Worm (Caenorhabditis elegans) whole organism, L2 larva: ENCODE data around the gene sra-4.

Experiments used
- C34F6.9 ChIP-seq: fragments of 150-350 bp; optimal IDR thresholded peaks from 2 replicates; lab custom pipeline; 2014; ENCODE audit warnings: missing biosample characterization, missing genetic modification characterization
- R02D3.7 ChIP-seq: fragments of 150-350 bp; optimal IDR thresholded peaks from 2 replicates; lab custom pipeline; 2014; ENCODE audit warnings: missing biosample characterization, missing genetic modification characterization
- Y55F3AM.14 ChIP-seq: fragments of 200-800 bp; sonication (Bioruptor generic); optimal IDR thresholded peaks from 2 replicates; lab custom pipeline; 2018; ENCODE audit warnings: mild to moderate bottlenecking, missing genetic modification characterization, missing compliant biosample characterization
- ZK546.5 ChIP-seq: sonication (generic microtip); optimal IDR thresholded peaks from 2 replicates; lab custom pipeline; 2017; ENCODE audit warnings: missing biosample characterization, missing genetic modification characterization
- alr-1 ChIP-seq: fragments of 150-350 bp; optimal IDR thresholded peaks from 2 replicates; lab custom pipeline; 2014; ENCODE audit warnings: missing biosample characterization, missing genetic modification characterization
- aly-2 ChIP-seq: fragments of 150-350 bp; optimal IDR thresholded peaks from 2 replicates; lab custom pipeline; 2014; ENCODE audit warnings: missing biosample characterization, missing genetic modification characterization
- blmp-1 ChIP-seq: sonication (generic microtip); optimal IDR thresholded peaks from 2 replicates; lab custom pipeline; 2017; ENCODE audit warnings: missing genetic modification characterization, mild to moderate bottlenecking, missing compliant biosample characterization, antibody characterized with exemption, moderate library complexity; ENCODE audit not compliant: insufficient read depth
- ceh-16 ChIP-seq: fragments of 150-350 bp; optimal IDR thresholded peaks from 2 replicates; lab custom pipeline; 2014; ENCODE audit warnings: missing biosample characterization, missing genetic modification characterization
- ceh-82 ChIP-seq: fragments of 150-350 bp; optimal IDR thresholded peaks from 2 replicates; lab custom pipeline; 2014; ENCODE audit warnings: missing biosample characterization, missing genetic modification characterization
- crh-2 ChIP-seq: sonication (generic microtip); optimal IDR thresholded peaks from 2 replicates; lab custom pipeline; 2017; ENCODE audit warnings: missing biosample characterization, missing genetic modification characterization
- dmd-4 ChIP-seq: sonication (generic microtip); optimal IDR thresholded peaks from 2 replicates; lab custom pipeline; 2017; ENCODE audit warnings: missing biosample characterization, missing genetic modification characterization
- egl-27 ChIP-seq: sonication (generic microtip); optimal IDR thresholded peaks from 3 replicates; lab custom pipeline; 2017; ENCODE audit warnings: missing biosample characterization, missing genetic modification reagents, missing genetic modification characterization
- elt-1 ChIP-seq: fragments of 150-350 bp; optimal IDR thresholded peaks from 2 replicates; lab custom pipeline; 2014; ENCODE audit warnings: missing biosample characterization, missing genetic modification characterization
- elt-3 ChIP-seq: sonication (generic microtip); optimal IDR thresholded peaks from 2 replicates; lab custom pipeline; 2017; ENCODE audit warnings: missing biosample characterization, missing genetic modification characterization
- fos-1 ChIP-seq: fragments of 150-350 bp; optimal IDR thresholded peaks from 2 replicates; lab custom pipeline; 2014; ENCODE audit warnings: missing biosample characterization, missing genetic modification characterization
- gmeb-1 ChIP-seq: fragments of 150-350 bp; optimal IDR thresholded peaks from 2 replicates; lab custom pipeline; 2014; ENCODE audit warnings: missing biosample characterization, missing genetic modification characterization
- lin-11 ChIP-seq: fragments of 150-350 bp; sonication (generic microtip); optimal IDR thresholded peaks from 2 replicates; lab custom pipeline; 2014; ENCODE audit warnings: missing biosample characterization, missing genetic modification characterization, inconsistent platforms, mixed read lengths
- lin-13 ChIP-seq: fragments of 150-350 bp; optimal IDR thresholded peaks from 2 replicates; lab custom pipeline; 2014; ENCODE audit warnings: missing biosample characterization, missing genetic modification reagents, missing genetic modification characterization
- lin-39 ChIP-seq: fragments of 150-350 bp; optimal IDR thresholded peaks from 2 replicates; lab custom pipeline; 2014; ENCODE audit warnings: missing biosample characterization, missing genetic modification reagents, missing genetic modification characterization
- lsy-2 ChIP-seq, 2 experiments: fragments of 150-350 bp in 1 of 2; sonication (generic microtip) in 1 of 2; optimal IDR thresholded peaks; 2 replicates each; lab custom pipeline; 2014 to 2017; ENCODE audit warnings: missing biosample characterization in 2 of 2, missing genetic modification characterization in 2 of 2
- mab-5 ChIP-seq: fragments of 150-350 bp; optimal IDR thresholded peaks from 2 replicates; lab custom pipeline; 2014; ENCODE audit warnings: missing biosample characterization, missing genetic modification characterization
- mbf-1 ChIP-seq: sonication (generic microtip); optimal IDR thresholded peaks from 2 replicates; lab custom pipeline; 2017; ENCODE audit warnings: missing biosample characterization, missing genetic modification characterization
- nhr-10 ChIP-seq: sonication (generic microtip); optimal IDR thresholded peaks from 2 replicates; lab custom pipeline; 2017; ENCODE audit warnings: missing biosample characterization, missing genetic modification characterization
- nhr-11 ChIP-seq: fragments of 150-350 bp; optimal IDR thresholded peaks from 2 replicates; lab custom pipeline; 2014; ENCODE audit warnings: missing biosample characterization, missing genetic modification characterization
- nhr-12 ChIP-seq: fragments of 150-350 bp; optimal IDR thresholded peaks from 2 replicates; lab custom pipeline; 2014; ENCODE audit warnings: missing biosample characterization, missing genetic modification characterization
- nhr-129 ChIP-seq: fragments of 150-350 bp; optimal IDR thresholded peaks from 2 replicates; lab custom pipeline; 2014; ENCODE audit warnings: missing biosample characterization, missing genetic modification characterization
- nhr-21 ChIP-seq: fragments of 150-350 bp; optimal IDR thresholded peaks from 2 replicates; lab custom pipeline; 2014; ENCODE audit warnings: missing biosample characterization, missing genetic modification characterization
- nhr-237 ChIP-seq: fragments of 150-350 bp; optimal IDR thresholded peaks from 2 replicates; lab custom pipeline; 2014; ENCODE audit warnings: missing biosample characterization, missing genetic modification characterization
- nhr-25 ChIP-seq: fragments of 150-350 bp; sonication (generic microtip); optimal IDR thresholded peaks from 3 replicates; lab custom pipeline; 2014; ENCODE audit warnings: missing biosample characterization, missing genetic modification characterization
- nhr-77 ChIP-seq: fragments of 150-350 bp; optimal IDR thresholded peaks from 2 replicates; lab custom pipeline; 2014; ENCODE audit warnings: missing biosample characterization, missing genetic modification characterization
- peb-1 ChIP-seq: fragments of 150-350 bp; optimal IDR thresholded peaks from 2 replicates; lab custom pipeline; 2014; ENCODE audit warnings: missing biosample characterization, missing genetic modification characterization
- sem-4 ChIP-seq: fragments of 150-350 bp; optimal IDR thresholded peaks from 2 replicates; lab custom pipeline; 2014; ENCODE audit warnings: missing biosample characterization, missing genetic modification reagents, missing genetic modification characterization
- sma-3 ChIP-seq: sonication (generic microtip); optimal IDR thresholded peaks from 2 replicates; lab custom pipeline; 2016; ENCODE audit warnings: missing genetic modification reagents, missing genetic modification characterization, missing compliant biosample characterization
- sma-9 ChIP-seq, 2 experiments: fragments of 150-350 bp in 1 of 2; sonication (generic microtip) in 1 of 2; optimal IDR thresholded peaks; 2 replicates each; lab custom pipeline; 2014 to 2016; ENCODE audit warnings: missing genetic modification characterization in 2 of 2, mild to moderate bottlenecking in 1 of 2, missing biosample characterization in 1 of 2, missing compliant biosample characterization in 1 of 2, missing genetic modification reagents in 1 of 2, moderate library complexity in 1 of 2
- snpc-4 ChIP-seq: fragments of 150-350 bp; optimal IDR thresholded peaks from 2 replicates; lab custom pipeline; 2014; ENCODE audit warnings: missing biosample characterization, missing genetic modification characterization
- unc-55 ChIP-seq: fragments of 150-350 bp; sonication (generic microtip); optimal IDR thresholded peaks from 3 replicates; lab custom pipeline; 2014; ENCODE audit warnings: missing biosample characterization, missing genetic modification reagents, missing genetic modification characterization
- unc-62 ChIP-seq: fragments of 150-350 bp; optimal IDR thresholded peaks from 2 replicates; lab custom pipeline; 2014; ENCODE audit warnings: missing biosample characterization, missing genetic modification reagents, missing genetic modification characterization
- ztf-1 ChIP-seq: fragments of 200-800 bp; sonication (Bioruptor generic); conservative IDR thresholded peaks from 2 replicates; pipeline ENCODE4 v1.3.6; 2022; ENCODE audit warnings: missing genetic modification characterization, missing compliant biosample characterization
- ztf-11 ChIP-seq: sonication (generic microtip); optimal IDR thresholded peaks from 2 replicates; lab custom pipeline; 2017; ENCODE audit warnings: missing biosample characterization, missing genetic modification characterization
- ztf-4 ChIP-seq: fragments of 150-350 bp; optimal IDR thresholded peaks from 2 replicates; lab custom pipeline; 2014; ENCODE audit warnings: missing biosample characterization, missing genetic modification characterization

Gene sra-4

DNA sequence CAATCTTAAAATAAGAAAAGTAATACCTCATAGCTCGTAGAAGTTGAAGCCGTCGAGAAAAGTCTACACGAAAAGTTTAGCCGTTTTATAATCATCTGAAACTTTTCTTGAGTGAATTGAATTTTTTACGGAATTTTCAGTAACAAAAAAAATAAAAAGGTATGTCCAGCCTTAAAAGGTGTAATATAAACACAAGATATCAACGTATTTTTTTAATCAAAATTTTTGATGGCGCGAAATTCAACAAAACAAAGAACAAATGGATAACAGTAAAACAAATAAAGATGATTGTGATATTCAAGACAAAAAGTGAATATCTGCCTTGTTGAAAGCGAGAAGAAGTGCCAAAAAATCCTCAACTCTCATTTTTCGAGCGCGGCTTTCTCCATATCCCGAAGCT, 47.0 kb upstream of the sra-4 start, which contains the start of gene eral-1:
TSS of gene eral-1 (minus strand) at position 101 of the 400 bp plus-strand sequence.
- TF ChIP-seq mab-5 (tag; lab: Kevin White, UChicago) = no peak
- no peak for TF ChIP-seq elt-1 (tag; lab: Kevin White, UChicago)
- no peak for TF ChIP-seq lsy-2 (tag; optimal IDR thresholded peaks at IDR 0.05; lab: Kevin White, UChicago)
- TF ChIP-seq sma-9 (GFP tag; optimal IDR thresholded peaks at IDR 0.05; lab: Kevin White, UChicago) = no peak
- no peak for TF ChIP-seq sma-9 (tag; optimal IDR thresholded peaks at IDR 0.05; lab: Kevin White, UChicago)
- TF ChIP-seq crh-2 (tag; lab: Kevin White, UChicago) = no peak
- TF ChIP-seq dmd-4 (tag; lab: Kevin White, UChicago) = no peak
- TF ChIP-seq blmp-1 (tag; lab: Kevin White, UChicago) = no peak
- no peak for TF ChIP-seq unc-62
- TF ChIP-seq peb-1 (tag; lab: Kevin White, UChicago) = no peak

DNA sequence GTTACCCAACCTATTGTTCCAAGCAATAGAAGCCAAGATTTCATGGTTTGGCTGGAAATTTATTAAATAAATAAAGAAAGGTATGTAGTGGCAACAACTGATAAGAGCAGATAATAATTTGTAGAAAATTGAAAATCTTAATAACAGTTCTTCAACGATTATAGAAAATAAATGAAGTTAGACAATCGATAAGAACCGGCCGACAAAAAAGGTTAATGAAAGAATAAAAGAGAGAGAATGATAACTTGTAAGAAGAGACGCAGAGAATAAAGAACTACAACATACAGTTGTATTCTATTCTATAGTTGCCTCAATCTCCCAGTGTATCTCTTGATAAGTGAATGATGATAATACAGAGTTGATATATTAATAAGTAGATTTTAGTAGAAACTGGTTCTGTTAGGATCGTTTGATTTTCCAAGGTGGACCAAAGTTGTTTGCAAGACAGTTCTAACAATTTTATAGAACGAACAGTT, 44.1 kb upstream of the sra-4 start, which contains the start of gene ugt-58:
TSS of gene ugt-58 (minus strand) at position 51 of the 476 bp plus-strand sequence.
- TF ChIP-seq sma-9 (GFP tag; optimal IDR thresholded peaks at IDR 0.05; lab: Kevin White, UChicago) = peak; percentile 65
- no peak for TF ChIP-seq sma-9 (tag; optimal IDR thresholded peaks at IDR 0.05; lab: Kevin White, UChicago)
- no peak for TF ChIP-seq elt-1 (tag; lab: Kevin White, UChicago)
- no peak for TF ChIP-seq lin-39
- TF ChIP-seq sma-3 (GFP tag; lab: Kevin White, UChicago) = peak; percentile 50
- no peak for TF ChIP-seq lin-13
- no peak for TF ChIP-seq sem-4 (tag; lab: Kevin White, UChicago)
- TF ChIP-seq ztf-1 = no peak
- no peak for TF ChIP-seq nhr-12 (tag; lab: Kevin White, UChicago)
- TF ChIP-seq ZK546.5 (tag; lab: Kevin White, UChicago) = no peak
- no peak for TF ChIP-seq ztf-11 (tag; lab: Kevin White, UChicago)
- no peak for TF ChIP-seq lin-11 (tag; lab: Kevin White, UChicago)
- TF ChIP-seq alr-1 (tag; lab: Kevin White, UChicago) = no peak
- no peak for TF ChIP-seq nhr-11 (tag; lab: Kevin White, UChicago)
- peak; percentile 37 for TF ChIP-seq fos-1 (tag; lab: Kevin White, UChicago)
- no peak for TF ChIP-seq elt-3
- peak; percentile 36 for TF ChIP-seq gmeb-1 (tag; lab: Kevin White, UChicago)
- no peak for TF ChIP-seq ceh-82 (tag; lab: Kevin White, UChicago)
- TF ChIP-seq nhr-129 (tag; lab: Kevin White, UChicago) = no peak
- TF ChIP-seq nhr-237 (tag; lab: Kevin White, UChicago) = no peak
- no peak for TF ChIP-seq R02D3.7 (tag; lab: Kevin White, UChicago)
- TF ChIP-seq nhr-10 (tag; lab: Kevin White, UChicago) = no peak
- TF ChIP-seq mbf-1 (tag; lab: Kevin White, UChicago) = no peak
- no peak for TF ChIP-seq mab-5 (tag; lab: Kevin White, UChicago)
- peak; percentile 25 for TF ChIP-seq blmp-1 (tag; lab: Kevin White, UChicago)
- peak; percentile 9 for TF ChIP-seq nhr-21 (tag; lab: Kevin White, UChicago)
- no peak for TF ChIP-seq C34F6.9 (tag; lab: Kevin White, UChicago)
- TF ChIP-seq peb-1 (tag; lab: Kevin White, UChicago) = no peak
- TF ChIP-seq ztf-4 = no peak
- peak; percentile 64 for TF ChIP-seq nhr-25 (tag; lab: Kevin White, UChicago)
- no peak for TF ChIP-seq egl-27 (tag; lab: Kevin White, UChicago)
- no peak for TF ChIP-seq dmd-4 (tag; lab: Kevin White, UChicago)
- TF ChIP-seq unc-55 (GFP tag; lab: Kevin White, UChicago) = no peak
- TF ChIP-seq aly-2 (tag; lab: Kevin White, UChicago) = no peak
- no peak for TF ChIP-seq ceh-16 (tag; lab: Kevin White, UChicago)
- TF ChIP-seq crh-2 (tag; lab: Kevin White, UChicago) = no peak

DNA sequence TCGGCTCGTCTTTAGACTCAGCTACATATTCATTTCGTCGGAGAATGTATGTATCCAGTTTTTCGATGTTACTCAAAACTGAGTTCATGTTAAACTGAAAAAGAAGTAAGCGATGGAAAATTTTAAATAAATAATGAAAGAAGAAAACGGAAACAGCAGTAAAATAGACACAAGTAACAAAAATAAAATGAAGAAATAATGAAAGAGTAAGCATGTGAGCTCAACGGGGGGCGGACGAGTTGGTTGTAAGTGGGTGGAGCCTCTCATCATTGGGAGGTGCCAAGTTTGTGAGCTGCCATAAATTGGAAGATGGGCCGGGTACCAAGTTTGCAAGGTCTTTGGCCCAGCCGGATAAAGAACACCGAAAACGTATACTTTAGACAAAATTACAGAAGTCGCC, 40.8 kb upstream of the sra-4 start, which contains the start of gene wee-1.1:
TSS of gene wee-1.1 (minus strand) at position 101 of the 400 bp plus-strand sequence.
- TF ChIP-seq snpc-4 (no peak), elt-1 (tag; lab: Kevin White, UChicago) (no peak), Y55F3AM.14 (GFP tag; lab: Kevin White, UChicago) (no peak), nhr-77 (no peak), nhr-12 (tag; lab: Kevin White, UChicago) (no peak)
